Fruit fly (Drosophila melanogaster): ENCODE measurements around the gene CG3106.

Gene CG3106

DNA sequence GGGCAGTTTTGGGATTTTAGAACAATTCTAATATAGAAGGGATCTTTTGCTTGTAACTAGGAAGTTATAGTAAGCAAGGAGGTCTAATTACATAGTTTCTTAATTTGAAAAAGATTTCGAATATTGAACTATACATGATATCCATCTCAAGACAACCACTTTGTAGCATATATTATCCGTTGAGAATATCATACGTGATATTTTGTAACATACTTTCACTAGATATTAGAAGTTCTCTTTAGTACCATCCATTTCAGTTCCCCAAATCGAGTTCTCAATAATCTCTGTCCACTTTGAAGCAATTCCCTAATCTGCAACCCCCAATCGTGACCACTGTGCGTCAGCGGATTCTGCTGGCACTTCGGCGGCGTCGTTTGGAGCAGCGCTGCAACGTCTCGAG lies 47.2 kb downstream of the CG3106 start (continued):
- TF ChIP-seq bsh (GFP tag; optimal IDR thresholded peaks at IDR 0.05) (peak in 1 of 2 experiments; percentile 36), dmrt99B (tag; optimal IDR thresholded peaks at IDR 0.05) (peak; percentile 54), Oli (tag; optimal IDR thresholded peaks at IDR 0.05) (peak; percentile 52), ems (GFP tag; optimal IDR thresholded peaks at IDR 0.05) (no peak), sens-2 (GFP tag; IDR thresholded peaks at IDR 0.05) (no peak), D (optimal IDR thresholded peaks at IDR 0.05) (no peak), D (GFP tag; optimal IDR thresholded peaks at IDR 0.05) (peak; percentile 50), CG14710 (tag; optimal IDR thresholded peaks at IDR 0.05) (peak; percentile 32), CG10959 (GFP tag; IDR thresholded peaks at IDR 0.05) (no peak), CG30403 (GFP tag; optimal IDR thresholded peaks at IDR 0.05) (peak; percentile 36), CG3838 (GFP tag; optimal IDR thresholded peaks at IDR 0.05) (no peak), CG8924 (tag; optimal IDR thresholded peaks at IDR 0.05) (peak; percentile 30), Spps (tag; optimal IDR thresholded peaks at IDR 0.05) (no peak), CG2712 (tag; optimal IDR thresholded peaks at IDR 0.05) (peak; percentile 60), CG9727 (GFP tag; optimal IDR thresholded peaks at IDR 0.05) (peak; percentile 49), CG17361 (GFP tag; IDR thresholded peaks at IDR 0.05) (peak; percentile 70; the same call in 2 of the 3 replicates), CG4730 (GFP tag; IDR thresholded peaks at IDR 0.05) (no peak), CG3065 (GFP tag; optimal IDR thresholded peaks at IDR 0.05) (no peak), btn (GFP tag; optimal IDR thresholded peaks at IDR 0.05) (no peak), org-1 (GFP tag; optimal IDR thresholded peaks at IDR 0.05) (peak; percentile 32), Pdp1 (GFP tag; optimal IDR thresholded peaks at IDR 0.05) (peak in 1 of 2 experiments; percentile 16), br (optimal IDR thresholded peaks at IDR 0.05) (no peak), lola (GFP tag; optimal IDR thresholded peaks at IDR 0.05) (peak in 1 of 3 experiments; percentile 51), gt (GFP tag; IDR thresholded peaks at IDR 0.05) (no peak), Fer2 (tag; optimal IDR thresholded peaks at IDR 0.05) (no peak), Hr39 (optimal IDR thresholded peaks at IDR 0.05) (no peak), al (GFP tag; IDR thresholded peaks at IDR 0.05) (no peak), CG12391 (tag; optimal IDR thresholded peaks at IDR 0.05) (peak; percentile 39), Drgx (GFP tag; IDR thresholded peaks at IDR 0.05) (0 out of 2 replicates have a peak, but pooled peaks have one; percentile 11), Atf-2 (GFP tag; optimal IDR thresholded peaks at IDR 0.05) (peak; percentile 1), CG4360 (GFP tag; IDR thresholded peaks at IDR 0.05) (no peak), CG11723 (GFP tag; optimal IDR thresholded peaks at IDR 0.05) (no peak), zen (tag; optimal IDR thresholded peaks at IDR 0.05) (no peak), crp (GFP tag; optimal IDR thresholded peaks at IDR 0.05) (peak in 1 of 2 experiments; percentile 28), CG1602 (GFP tag; optimal IDR thresholded peaks at IDR 0.05) (no peak), gcm (GFP tag; optimal IDR thresholded peaks at IDR 0.05) (peak; percentile 19), phol (tag; optimal IDR thresholded peaks at IDR 0.05) (peak; percentile 61), lmd (GFP tag; IDR thresholded peaks at IDR 0.05) (0 out of 2 replicates have a peak, but pooled peaks have one; percentile 15), D19A (tag; optimal IDR thresholded peaks at IDR 0.05) (peak; percentile 30), CG2678 (tag; optimal IDR thresholded peaks at IDR 0.05) (no peak), CoRest (tag; optimal IDR thresholded peaks at IDR 0.05) (peak; percentile 1), ewg (GFP tag; optimal IDR thresholded peaks at IDR 0.05) (peak; percentile 6), CG12659 (GFP tag; optimal IDR thresholded peaks at IDR 0.05) (peak; percentile 13), insv (GFP tag; optimal IDR thresholded peaks at IDR 0.05) (no peak), Hsf (GFP tag; optimal IDR thresholded peaks at IDR 0.05) (peak; percentile 17), az2 (GFP tag; optimal IDR thresholded peaks at IDR 0.05) (peak; percentile 25), CG31441 (GFP tag; IDR thresholded peaks at IDR 0.05) (peak; percentile 38), CG31388 (GFP tag; optimal IDR thresholded peaks at IDR 0.05) (no peak), unpg (GFP tag; optimal IDR thresholded peaks at IDR 0.05) (no peak), CG7839 (tag; optimal IDR thresholded peaks at IDR 0.05) (peak; percentile 38), CG15601 (tag; optimal IDR thresholded peaks at IDR 0.05) (peak; percentile 11)
